Fruit fly (Drosophila melanogaster): ENCODE data around the gene Ir94b.

dm6 chr3R:22086297-22086696, 30.8 kb downstream of the Ir94b start, which contains the start of gene BomT3:
- no peak for TF ChIP-seq usp (GFP tag; optimal IDR thresholded peaks at IDR 0.05)
- TF ChIP-seq EcR (GFP tag; optimal IDR thresholded peaks at IDR 0.05), result no peak
- no peak for TF ChIP-seq CG8478 (optimal IDR thresholded peaks at IDR 0.05)
- no peak for TF ChIP-seq psq (optimal IDR thresholded peaks at IDR 0.05)
- no peak for TF ChIP-seq Dll (optimal IDR thresholded peaks at IDR 0.05)

Data from whole organism.